Worm (Caenorhabditis elegans): ENCODE data around the gene his-37.

his-37 gene

DNA sequence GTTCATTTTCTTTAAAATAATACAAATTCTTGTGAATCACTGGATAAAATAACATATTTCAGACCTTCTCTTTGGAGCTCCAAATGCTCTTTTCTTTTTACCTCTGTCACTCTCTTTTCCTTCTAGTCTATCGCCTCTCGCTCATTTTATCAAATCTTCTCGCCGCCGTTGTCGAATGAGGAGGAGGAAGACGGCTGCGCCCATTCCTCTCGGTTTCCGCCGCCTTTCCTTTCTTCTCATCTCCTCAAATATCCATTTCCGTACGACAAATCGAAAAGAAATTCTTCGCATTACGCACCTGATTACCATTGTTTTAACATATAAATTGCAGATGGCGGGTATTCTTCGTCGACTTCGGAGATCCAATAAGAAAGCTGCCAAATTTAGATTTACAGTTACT is 3.4 kb downstream of the his-37 start, which contains the start of gene ehbp-1 (continued):
- TF ChIP-seq lsy-2 (tag; optimal IDR thresholded peaks at IDR 0.05): no peak
- TF ChIP-seq swsn-7 (tag; optimal IDR thresholded peaks at IDR 0.05): peak; percentile 0
- no peak for TF ChIP-seq alr-1 (tag; optimal IDR thresholded peaks at IDR 0.05; ENCODE audit: borderline replicate concordance)
- no peak for TF ChIP-seq nhr-12 (tag; optimal IDR thresholded peaks at IDR 0.05)
- TF ChIP-seq sup-37 (GFP tag; optimal IDR thresholded peaks at IDR 0.05): no peak
- TF ChIP-seq ceh-82 (tag; optimal IDR thresholded peaks at IDR 0.05): no peak
- peak; percentile 18 for TF ChIP-seq egl-13 (tag; optimal IDR thresholded peaks at IDR 0.05)
- peak; percentile 58 for TF ChIP-seq fkh-10 (GFP tag; optimal IDR thresholded peaks at IDR 0.05)
- TF ChIP-seq pqm-1 (tag; optimal IDR thresholded peaks at IDR 0.05): no peak
- TF ChIP-seq lin-14 (GFP tag; optimal IDR thresholded peaks at IDR 0.05): peak; percentile 80
- TF ChIP-seq xbp-1 (tag; optimal IDR thresholded peaks at IDR 0.05): no peak
- no peak for TF ChIP-seq snpc-4 (tag; optimal IDR thresholded peaks at IDR 0.05)
- no peak for TF ChIP-seq mep-1 (tag; optimal IDR thresholded peaks at IDR 0.05)
- no peak for TF ChIP-seq ztf-11 (tag; optimal IDR thresholded peaks at IDR 0.05)
- no peak for TF ChIP-seq lin-39 (tag; optimal IDR thresholded peaks at IDR 0.05)
- no peak for TF ChIP-seq pag-3 (tag; optimal IDR thresholded peaks at IDR 0.05; ENCODE audit: borderline replicate concordance, insufficient read depth)
- TF ChIP-seq mab-9 (GFP tag; IDR thresholded peaks at IDR 0.05): no peak
- no peak for TF ChIP-seq skn-1 (tag; optimal IDR thresholded peaks at IDR 0.05)
- TF ChIP-seq nhr-11 (tag; optimal IDR thresholded peaks at IDR 0.05): no peak
- no peak for TF ChIP-seq nhr-85 (tag)
- no peak for TF ChIP-seq nhr-20 (tag; optimal IDR thresholded peaks at IDR 0.05)
- no peak for TF ChIP-seq ceh-63 (GFP tag; optimal IDR thresholded peaks at IDR 0.05)
- TF ChIP-seq jun-1 (tag; optimal IDR thresholded peaks at IDR 0.05): no peak
- TF ChIP-seq blmp-1 (tag; optimal IDR thresholded peaks at IDR 0.05): peak; percentile 67
- no peak for TF ChIP-seq zip-4 (GFP tag; optimal IDR thresholded peaks at IDR 0.05)
- no peak for TF ChIP-seq rnt-1 (tag; optimal IDR thresholded peaks at IDR 0.05)

DNA sequence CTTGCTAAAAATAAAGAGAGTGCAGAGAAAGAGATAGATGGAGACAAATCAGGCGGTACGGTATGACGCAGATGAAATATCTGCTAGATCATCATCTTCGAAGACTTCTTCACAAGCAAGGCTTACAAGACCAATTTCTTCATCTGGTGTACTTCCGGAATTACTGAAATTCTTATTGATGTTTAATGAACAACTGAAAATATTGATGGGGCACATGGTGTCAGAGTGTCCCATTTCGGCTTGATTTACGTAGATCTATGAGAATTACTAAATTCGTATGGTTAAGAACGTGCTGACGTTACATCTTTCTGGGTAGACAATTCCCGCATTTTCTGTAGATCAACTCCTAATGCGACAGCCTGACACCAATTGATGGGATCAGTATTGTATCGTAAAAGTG is 9.8 kb downstream of the his-37 start:
- TF ChIP-seq nhr-12 (tag; optimal IDR thresholded peaks at IDR 0.05): no peak
- TF ChIP-seq efl-1 (optimal IDR thresholded peaks at IDR 0.05): no peak
- peak in 1 of 2 experiments; percentile 25 for TF ChIP-seq efl-1 (GFP tag; optimal IDR thresholded peaks at IDR 0.05 in 1 of 2)

DNA sequence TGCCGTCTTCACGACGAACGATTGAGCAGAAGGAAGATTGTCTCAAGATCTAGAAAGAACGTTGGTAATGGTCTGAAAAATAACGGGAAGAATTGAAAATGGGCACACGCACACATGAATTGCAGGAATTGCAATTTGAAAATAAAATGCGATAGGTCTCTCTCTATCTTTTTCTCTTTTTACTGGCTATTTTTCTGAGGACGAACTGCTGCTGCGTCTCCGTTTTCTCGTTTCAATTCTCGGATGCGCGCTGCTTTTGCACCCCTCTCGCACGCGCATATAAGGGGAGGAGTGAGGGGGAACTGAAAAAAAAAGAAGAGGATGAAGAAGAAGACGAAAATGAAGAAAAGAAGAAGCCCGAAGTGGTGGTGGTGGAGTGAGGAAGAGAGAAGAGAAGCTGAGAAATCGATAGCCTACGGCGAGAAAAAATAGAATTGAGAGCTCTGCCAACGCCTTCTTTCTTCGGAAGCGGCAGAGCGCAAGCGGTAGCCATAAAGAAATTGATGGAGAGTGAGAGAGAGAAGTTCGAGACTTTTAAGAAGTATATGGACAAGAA is 14.8 kb downstream of the his-37 start, which contains the start of gene rgef-1:
TSS of gene rgef-1 (minus strand) at position 51 of the 556 bp plus-strand sequence.
- TF ChIP-seq ama-1 (optimal IDR thresholded peaks at IDR 0.05): no peak
- TF ChIP-seq tbx-2 (tag; optimal IDR thresholded peaks at IDR 0.05): peak; percentile 47
- no peak for TF ChIP-seq unc-30 (tag; optimal IDR thresholded peaks at IDR 0.05)
- TF ChIP-seq rnt-1 (tag; optimal IDR thresholded peaks at IDR 0.05): no peak
- no peak for TF ChIP-seq zip-4 (GFP tag; optimal IDR thresholded peaks at IDR 0.05)
- no peak for TF ChIP-seq ces-1 (GFP tag; optimal IDR thresholded peaks at IDR 0.05)
- TF ChIP-seq ceh-8 (GFP tag; optimal IDR thresholded peaks at IDR 0.05): peak; percentile 17
- TF ChIP-seq mab-9 (GFP tag; IDR thresholded peaks at IDR 0.05): no peak
- TF ChIP-seq fkh-8 (tag; optimal IDR thresholded peaks at IDR 0.05): peak; percentile 88
- TF ChIP-seq isw-1 (GFP tag; IDR thresholded peaks at IDR 0.05): peak; percentile 62
- no peak for TF ChIP-seq pqm-1 (tag; optimal IDR thresholded peaks at IDR 0.05)
- TF ChIP-seq snu-23 (GFP tag; optimal IDR thresholded peaks at IDR 0.05): peak; percentile 36
- peak; percentile 95 for TF ChIP-seq lin-14 (GFP tag; optimal IDR thresholded peaks at IDR 0.05)
- TF ChIP-seq ets-5 (GFP tag; IDR thresholded peaks at IDR 0.05): no peak
- TF ChIP-seq ztf-11 (tag; optimal IDR thresholded peaks at IDR 0.05): peak in 1 of 2 experiments; percentile 26
- peak in 1 of 2 experiments; percentile 51 for TF ChIP-seq lin-35 (GFP tag; optimal IDR thresholded peaks at IDR 0.05)
- TF ChIP-seq unc-130 (tag; optimal IDR thresholded peaks at IDR 0.05): no peak
- peak; percentile 30 to 82 (median 59) for TF ChIP-seq ceh-82 (tag; optimal IDR thresholded peaks at IDR 0.05)
- TF ChIP-seq dsc-1 (tag; optimal IDR thresholded peaks at IDR 0.05): peak; percentile 35
- no peak for TF ChIP-seq nhr-19 (GFP tag; conservative IDR thresholded peaks at IDR 0.05)
- no peak for TF ChIP-seq jun-1 (tag; optimal IDR thresholded peaks at IDR 0.05)
- TF ChIP-seq aly-2 (tag; optimal IDR thresholded peaks at IDR 0.05): no peak
- TF ChIP-seq mdl-1 (tag; optimal IDR thresholded peaks at IDR 0.05): no peak
- no peak for TF ChIP-seq nhr-85 (tag)
- no peak for TF ChIP-seq nhr-237 (tag; optimal IDR thresholded peaks at IDR 0.05)
- TF ChIP-seq lin-13 (GFP tag; optimal IDR thresholded peaks at IDR 0.05): peak; percentile 18
- TF ChIP-seq efl-3 (GFP tag; optimal IDR thresholded peaks at IDR 0.05): no peak
- peak; percentile 5 for TF ChIP-seq skn-1 (tag; optimal IDR thresholded peaks at IDR 0.05)
- no peak for TF ChIP-seq mep-1 (tag; optimal IDR thresholded peaks at IDR 0.05)
- TF ChIP-seq nhr-12 (tag; optimal IDR thresholded peaks at IDR 0.05): no peak
- TF ChIP-seq vab-15 (tag; optimal IDR thresholded peaks at IDR 0.05): no peak
- no peak for TF ChIP-seq C04F5.9 (tag; optimal IDR thresholded peaks at IDR 0.05)
- TF ChIP-seq ztf-4 (tag; optimal IDR thresholded peaks at IDR 0.05): no peak
